Worm (Caenorhabditis elegans) whole organism, L4/young adult: ENCODE results near the gene B0001.8.
"Not testable (repeated sequence)": the region's sequence is repeated elsewhere in the genome, so short reads cannot be mapped to it uniquely, and the experiment has no call there.

Experiments used
- W03F9.2 ChIP-seq: fragments of 150-350 bp; optimal IDR thresholded peaks from 2 replicates; lab custom pipeline; 2014; ENCODE audit warnings: missing biosample characterization, missing genetic modification characterization
- dao-5 ChIP-seq: sonication (generic microtip); optimal IDR thresholded peaks from 2 replicates; lab custom pipeline; 2016; ENCODE audit warnings: missing genotype, missing genetic modification characterization, moderate library complexity, missing compliant biosample characterization
- him-1 ChIP-seq: sonication (generic microtip); optimal IDR thresholded peaks from 2 replicates; lab custom pipeline; 2016; ENCODE audit warnings: missing genotype, missing genetic modification reagents, missing genetic modification characterization, missing compliant biosample characterization

The B0001.8 gene

DNA sequence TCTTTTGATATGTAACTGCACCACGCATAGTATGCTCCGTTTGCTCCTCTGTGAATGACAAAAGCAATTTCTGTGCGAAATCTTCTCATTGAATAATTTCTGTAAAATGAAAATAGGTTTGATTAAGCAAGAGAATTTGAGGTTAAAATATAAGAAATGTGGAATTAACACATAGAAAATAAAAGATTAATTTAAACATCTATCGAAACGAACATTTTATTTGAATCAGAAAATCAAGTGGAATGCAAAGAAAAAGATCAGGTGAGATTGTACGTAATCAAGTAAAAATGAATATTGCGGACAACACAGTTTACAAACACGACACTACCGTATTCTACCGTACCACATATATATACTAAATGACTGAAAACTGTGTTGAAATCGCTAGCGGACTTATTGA is at the start of gene B0001.8:
TSS of gene B0001.8 (minus strand) at position 101 of the 400 bp plus-strand sequence.
- TF ChIP-seq him-1 (no peak), dao-5 (tag; lab: Kevin White, UChicago) (no peak), W03F9.2 (tag; lab: Kevin White, UChicago) (no peak)

DNA sequence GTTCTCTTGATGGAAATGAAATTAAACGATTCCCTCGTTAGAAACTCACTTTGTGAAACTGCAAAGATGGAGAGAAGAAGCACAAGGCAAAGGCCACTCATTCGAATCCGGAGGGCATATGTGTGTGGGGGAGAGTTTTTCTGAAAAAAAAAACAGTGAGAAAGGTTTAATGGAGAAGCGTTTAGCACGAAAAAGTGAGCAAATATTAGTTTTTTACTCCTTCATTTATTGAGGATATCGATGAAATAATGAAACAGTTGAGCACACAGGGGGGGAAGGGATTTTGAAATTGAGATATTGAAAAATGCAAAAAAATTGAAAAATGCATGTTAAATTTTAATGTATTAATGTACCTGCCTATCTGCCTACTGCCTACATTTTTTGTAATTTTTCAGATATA is 37.4 kb upstream of the B0001.8 start, which contains the start of gene nlr-1:
TSS of gene nlr-1 (minus strand) at position 101 of the 400 bp plus-strand sequence.
- TF ChIP-seq dao-5 (tag; lab: Kevin White, UChicago); him-1; W03F9.2 (tag; lab: Kevin White, UChicago): not testable (repeated sequence)

DNA sequence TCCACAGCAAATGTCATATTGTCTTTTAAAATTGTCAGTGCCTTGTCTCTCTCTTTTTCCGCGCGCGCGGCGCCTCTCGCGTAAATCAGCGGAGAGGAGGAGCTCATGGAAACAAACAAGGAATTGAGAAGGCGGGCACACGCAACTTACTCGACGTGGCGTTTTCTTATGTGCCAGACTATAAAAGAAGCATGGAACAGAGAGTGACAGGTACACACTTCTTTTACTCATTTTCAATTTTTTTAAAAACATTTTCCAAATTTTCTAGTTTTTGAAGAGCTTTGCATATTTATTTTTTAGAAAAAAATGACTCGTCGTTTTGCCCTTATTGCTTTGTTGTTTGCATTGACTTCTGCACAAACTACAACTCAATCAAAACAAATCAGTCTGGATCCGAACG is 27.1 kb upstream of the B0001.8 start, which contains the start of gene F20B10.3:
TSS of gene F20B10.3 (plus strand) at position 301 of the 400 bp plus-strand sequence.
- TF ChIP-seq W03F9.2 (tag; lab: Kevin White, UChicago) = no peak
- TF ChIP-seq him-1 = no peak
- TF ChIP-seq dao-5 (tag; lab: Kevin White, UChicago) = no peak

DNA sequence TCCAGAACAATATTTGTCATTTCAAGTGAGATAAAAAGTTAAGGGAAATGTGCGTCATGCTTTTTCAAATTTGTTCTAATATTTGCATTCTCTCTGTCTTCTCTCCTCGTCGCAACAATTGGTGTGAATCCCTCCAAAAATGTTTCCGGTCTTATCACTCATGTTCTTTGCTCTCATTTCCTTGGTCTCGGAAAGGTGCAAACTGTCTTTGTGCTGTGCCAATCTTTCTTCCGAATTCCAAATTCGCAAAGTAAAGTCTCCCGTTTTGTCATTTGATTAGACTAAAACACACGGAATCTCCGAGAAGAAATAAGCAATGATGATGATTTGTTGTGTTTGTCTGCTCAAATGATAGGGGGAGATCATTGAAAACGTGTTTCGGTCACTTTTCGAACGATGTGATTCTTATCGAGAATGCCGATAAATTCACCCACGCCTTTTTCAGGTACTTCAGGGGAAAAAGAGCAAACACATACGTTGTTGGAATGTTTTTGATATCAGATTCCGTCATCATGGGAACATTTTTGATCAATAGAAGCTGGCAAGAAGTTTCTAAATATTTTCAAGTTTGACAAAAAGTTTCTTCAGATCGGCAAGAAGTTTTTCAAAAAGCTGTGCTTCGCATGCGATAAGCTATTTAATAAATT is 24.7 kb upstream of the B0001.8 start:
- TF ChIP-seq W03F9.2 (tag; lab: Kevin White, UChicago) = no peak

DNA sequence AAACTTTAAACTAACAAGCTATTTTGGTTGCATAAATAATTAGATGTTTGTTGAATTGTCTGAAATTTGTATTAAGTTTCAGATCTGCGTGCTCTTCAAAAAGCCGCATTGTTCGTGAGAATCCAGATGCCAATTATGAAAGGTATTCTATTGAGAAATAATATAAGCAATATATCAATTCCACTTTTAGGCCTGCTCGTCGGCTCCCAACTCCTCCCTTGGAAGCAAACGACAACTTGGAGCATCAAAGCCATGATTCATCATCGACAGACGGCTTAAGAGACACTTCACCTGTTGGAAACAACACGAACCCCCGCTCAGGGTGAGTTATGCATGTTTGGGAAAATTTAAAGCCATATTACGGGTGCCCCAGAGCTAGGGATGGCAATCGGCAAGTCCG is 21.9 kb upstream of the B0001.8 start:
- TF ChIP-seq him-1 (no peak), W03F9.2 (tag; lab: Kevin White, UChicago) (no peak), dao-5 (tag; lab: Kevin White, UChicago) (no peak)

DNA sequence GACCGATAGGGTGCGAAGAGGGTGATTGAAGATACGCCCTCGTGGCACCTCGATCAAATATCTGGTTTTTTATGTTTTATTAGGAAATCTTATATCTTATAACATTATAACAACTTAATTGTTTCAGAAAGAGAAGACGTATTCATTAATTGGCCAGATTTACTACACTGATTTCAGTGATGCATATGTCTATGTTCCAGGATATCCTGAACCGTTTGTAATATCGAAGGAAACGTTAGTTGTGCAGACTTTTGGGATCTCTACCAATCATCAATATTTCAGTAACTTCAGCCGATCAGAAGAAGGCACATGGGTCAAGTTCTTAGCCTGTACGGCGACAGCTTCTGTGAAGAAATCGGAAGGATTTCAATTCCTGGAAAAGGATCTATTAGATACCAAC is 19.6 kb upstream of the B0001.8 start:
- TF ChIP-seq dao-5 (tag; lab: Kevin White, UChicago) (no peak), him-1 (no peak), W03F9.2 (tag; lab: Kevin White, UChicago) (no peak)

DNA sequence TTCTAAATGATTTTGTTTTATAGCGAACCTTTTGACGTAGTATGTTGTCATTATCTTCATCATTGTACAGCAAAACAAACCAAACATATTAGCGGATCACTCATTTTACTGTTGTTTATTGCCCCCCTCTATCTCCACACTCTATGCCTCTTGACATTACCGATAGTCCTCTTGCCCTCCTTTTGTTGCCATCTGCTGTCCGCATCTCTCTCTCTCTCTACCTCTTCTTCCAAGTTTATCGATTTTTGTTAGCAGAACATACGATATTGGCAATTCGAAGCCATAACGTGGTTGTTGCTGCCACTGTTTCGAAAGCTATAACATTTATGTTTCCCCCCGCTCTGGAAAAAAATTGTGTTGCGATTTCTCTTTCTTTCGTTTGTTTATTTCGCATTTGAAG is 17.1 kb upstream of the B0001.8 start:
- TF ChIP-seq W03F9.2 (tag; lab: Kevin White, UChicago) (no peak), dao-5 (tag; lab: Kevin White, UChicago) (no peak), him-1 (no peak)

DNA sequence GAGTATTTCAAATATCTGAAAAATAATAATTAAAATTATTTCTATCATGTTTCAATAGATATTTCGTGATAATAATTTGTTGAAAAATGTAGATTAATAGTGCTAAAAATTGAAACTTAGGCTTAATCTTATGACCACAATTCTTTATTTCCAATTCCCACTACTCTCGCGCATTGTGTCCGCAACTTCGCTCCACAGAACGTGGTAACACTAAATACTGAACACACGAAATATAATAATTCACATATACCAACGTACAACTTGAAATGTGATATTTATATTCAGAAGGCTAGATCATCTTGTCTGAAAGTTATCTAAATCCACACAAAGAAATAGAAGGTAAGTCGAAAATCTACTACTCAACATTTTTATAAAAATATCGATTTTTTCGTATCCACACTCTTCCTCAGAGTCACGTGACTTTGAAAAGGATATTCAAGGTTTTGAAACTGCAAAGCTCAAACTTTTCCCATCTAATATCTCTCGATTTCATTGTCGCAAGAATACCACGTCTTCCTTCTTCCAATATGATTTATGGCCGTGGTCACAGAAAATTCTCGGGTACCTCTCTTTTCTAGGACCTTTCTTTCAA is 15.9 kb upstream of the B0001.8 start, which contains the start of gene eri-12:
TSS of gene eri-12 (plus strand) at position 197 of the 592 bp plus-strand sequence.
- TF ChIP-seq him-1 = no peak

DNA sequence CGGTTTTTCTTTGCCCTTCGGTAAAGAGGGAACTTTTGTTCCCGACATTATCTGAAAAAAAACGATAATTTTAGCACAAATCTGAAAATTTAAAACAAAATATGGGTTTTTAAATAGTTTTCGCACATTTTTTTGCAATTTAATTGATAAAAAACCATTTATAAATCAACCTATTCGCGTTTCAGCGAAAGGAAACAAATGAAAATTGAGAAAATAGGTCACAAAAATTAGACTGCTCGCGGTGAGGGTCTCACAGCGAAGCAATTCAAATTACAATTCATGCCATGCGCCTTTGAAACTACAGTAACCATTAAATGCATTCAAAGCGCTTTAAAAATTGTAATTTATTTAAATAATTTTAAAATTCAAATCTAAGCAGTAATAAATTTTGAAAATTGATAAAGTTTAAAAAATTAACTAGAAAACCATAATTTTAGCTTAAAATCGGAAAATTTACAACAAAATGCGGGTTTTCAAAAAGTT is 13.4 kb upstream of the B0001.8 start, which contains the start of gene B0001.7:
TSS of gene B0001.7 (minus strand) at position 51 of the 483 bp plus-strand sequence.
- TF ChIP-seq dao-5 (tag; lab: Kevin White, UChicago) (no peak), him-1 (no peak), W03F9.2 (tag; lab: Kevin White, UChicago) (no peak)

DNA sequence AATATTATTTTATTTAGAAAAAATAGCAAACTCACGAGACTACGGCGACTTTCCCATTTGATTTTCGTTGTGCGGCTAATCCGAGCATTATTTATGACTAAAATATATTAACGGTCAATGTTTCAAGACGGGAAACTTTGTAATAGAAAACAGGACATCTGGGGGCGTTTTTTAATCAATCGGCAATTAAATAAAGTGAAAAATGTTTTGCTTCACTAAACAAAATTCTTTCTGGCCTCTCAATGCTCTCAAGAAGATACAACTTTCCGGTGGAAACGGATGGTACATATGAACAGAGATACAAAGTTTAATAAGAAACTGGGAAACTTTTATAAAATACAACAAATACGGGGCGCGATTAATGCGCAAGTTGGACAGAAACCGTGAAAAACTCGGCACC is 10.0 kb upstream of the B0001.8 start, which contains the start of gene B0001.2:
TSS of gene B0001.2 (minus strand) at position 101 of the 400 bp plus-strand sequence.
- no peak for TF ChIP-seq him-1
- no peak for TF ChIP-seq W03F9.2 (tag; lab: Kevin White, UChicago)
- no peak for TF ChIP-seq dao-5 (tag; lab: Kevin White, UChicago)

DNA sequence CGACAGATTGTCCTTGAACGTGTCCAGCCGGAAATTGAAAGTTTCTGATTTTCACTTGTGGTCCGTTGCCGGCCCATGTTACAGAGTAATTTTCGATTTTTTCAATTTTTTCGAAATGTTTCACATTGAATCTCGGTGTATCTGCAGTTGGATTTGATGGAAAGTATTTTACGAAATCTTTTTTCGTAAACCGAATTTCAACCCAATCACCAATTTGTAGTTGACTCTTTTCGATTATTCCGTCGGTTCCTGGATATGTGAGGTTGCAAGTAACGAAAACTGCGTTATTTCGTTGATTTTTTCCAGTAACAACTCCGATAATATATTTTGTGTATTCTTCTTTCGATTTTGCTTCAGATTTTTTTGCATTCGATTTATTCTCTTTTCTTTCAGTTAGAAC is 8.8 kb upstream of the B0001.8 start:
- TF ChIP-seq dao-5 (tag; lab: Kevin White, UChicago) = no peak

DNA sequence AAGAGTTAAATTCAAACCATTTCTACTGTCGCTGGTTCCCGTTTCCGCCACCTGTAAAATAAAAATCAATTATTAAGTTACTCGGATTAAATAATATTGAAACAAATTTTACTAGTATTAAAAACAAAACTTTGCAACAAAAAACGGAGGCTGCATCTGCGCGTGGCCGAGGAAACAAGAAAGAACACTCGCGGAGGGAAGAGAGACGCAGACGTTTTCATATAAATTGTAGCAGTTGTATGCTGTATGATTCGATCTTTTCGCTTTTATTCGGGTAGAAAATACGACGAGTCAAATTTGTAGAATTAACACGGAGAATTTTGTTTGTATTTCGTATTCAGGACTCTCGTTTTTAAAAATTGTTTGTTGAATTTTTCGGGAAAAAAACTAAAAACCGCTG is 4.8 kb upstream of the B0001.8 start, which contains the start of gene B0001.3:
TSS of gene B0001.3 (minus strand) at position 55 of the 400 bp plus-strand sequence.
- TF ChIP-seq dao-5 (tag; lab: Kevin White, UChicago) (no peak), W03F9.2 (tag; lab: Kevin White, UChicago) (no peak), him-1 (no peak)

DNA sequence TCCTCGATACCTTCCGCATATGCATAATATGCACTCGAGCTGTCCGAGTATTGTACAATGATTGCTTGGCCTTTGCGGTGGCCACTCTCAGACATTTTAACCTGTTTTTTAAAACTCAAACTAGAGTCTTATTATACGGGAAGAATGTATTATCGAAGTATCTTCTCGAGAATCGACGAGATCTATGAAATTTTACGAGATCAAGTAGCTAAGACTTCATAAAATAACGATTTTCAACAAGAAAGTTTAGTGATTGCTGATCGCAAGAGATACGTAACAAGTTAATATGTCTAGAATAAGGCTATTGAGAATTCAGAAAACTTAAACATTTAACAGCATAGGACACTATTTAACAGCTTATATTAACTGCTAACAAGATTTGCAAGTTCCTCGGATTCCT is 2.4 kb upstream of the B0001.8 start, which contains the start of gene B0001.5:
TSS of gene B0001.5 (minus strand) at position 101 of the 400 bp plus-strand sequence.
- TF ChIP-seq dao-5 (tag; lab: Kevin White, UChicago) (no peak), W03F9.2 (tag; lab: Kevin White, UChicago) (no peak)

DNA sequence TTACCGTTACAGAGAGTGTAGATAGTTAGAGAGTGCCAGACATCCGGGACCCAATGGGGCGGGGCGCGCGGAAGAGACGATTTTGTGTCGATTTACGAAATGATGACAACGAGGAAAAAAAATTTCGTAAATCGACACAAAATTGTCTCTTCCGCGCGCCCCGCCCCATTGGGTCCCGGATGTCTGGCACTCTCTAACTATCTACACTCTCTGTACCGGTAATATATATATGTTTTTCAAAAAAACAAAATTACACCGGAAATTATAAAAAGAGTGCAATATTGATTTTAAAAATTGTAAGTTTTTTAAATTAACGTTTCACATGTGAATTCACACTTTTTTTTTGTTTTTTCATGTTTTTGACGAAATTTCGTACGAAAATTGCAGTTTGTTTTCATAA is 2.8 kb downstream of the B0001.8 start, which contains the start of gene B0001.4:
TSS of gene B0001.4 (minus strand) at position 101 of the 400 bp plus-strand sequence.
- TF ChIP-seq him-1; W03F9.2 (tag; lab: Kevin White, UChicago); dao-5 (tag; lab: Kevin White, UChicago): not testable (repeated sequence)
